Worm (Caenorhabditis elegans): ENCODE results near the gene F16B4.6.

F16B4.6 gene

ce11 chrV:1578572-1579230 is 8.3 kb upstream of the F16B4.6 start:
- TF ChIP-seq nhr-6 (tag; optimal IDR thresholded peaks at IDR 0.05) (no peak), R02D3.7 (tag; optimal IDR thresholded peaks at IDR 0.05) (no peak), ceh-16 (tag; optimal IDR thresholded peaks at IDR 0.05) (peak; percentile 53), lin-39 (tag; optimal IDR thresholded peaks at IDR 0.05) (no peak), lin-11 (tag; optimal IDR thresholded peaks at IDR 0.05) (no peak), unc-39 (tag; optimal IDR thresholded peaks at IDR 0.05) (no peak), blmp-1 (tag; optimal IDR thresholded peaks at IDR 0.05; ENCODE audit: insufficient read depth) (no peak), nhr-77 (tag; optimal IDR thresholded peaks at IDR 0.05) (no peak)

ce11 chrV:1579790-1580189 is 7.2 kb upstream of the F16B4.6 start:
- TF ChIP-seq nhr-23 (tag; optimal IDR thresholded peaks at IDR 0.05) (no peak), ceh-16 (tag; optimal IDR thresholded peaks at IDR 0.05) (peak; percentile 74)

- no peak for TF ChIP-seq nhr-23 (tag; optimal IDR thresholded peaks at IDR 0.05)
- TF ChIP-seq nhr-6 (tag; optimal IDR thresholded peaks at IDR 0.05), result no peak
- TF ChIP-seq gmeb-1 (tag; optimal IDR thresholded peaks at IDR 0.05), result no peak
- TF ChIP-seq crh-2 (tag; optimal IDR thresholded peaks at IDR 0.05), result no peak
- no peak for TF ChIP-seq nhr-237 (tag; optimal IDR thresholded peaks at IDR 0.05)
- no peak for TF ChIP-seq nhr-21 (tag; optimal IDR thresholded peaks at IDR 0.05)
- no peak for TF ChIP-seq nhr-25 (tag; optimal IDR thresholded peaks at IDR 0.05)
- TF ChIP-seq zag-1 (tag; optimal IDR thresholded peaks at IDR 0.05), result no peak
- TF ChIP-seq lin-11 (tag; optimal IDR thresholded peaks at IDR 0.05), result no peak
- TF ChIP-seq fos-1 (tag; optimal IDR thresholded peaks at IDR 0.05), result no peak
- no peak for TF ChIP-seq mdl-1 (tag; optimal IDR thresholded peaks at IDR 0.05)
- TF ChIP-seq R02D3.7 (tag; optimal IDR thresholded peaks at IDR 0.05), result no peak
- TF ChIP-seq ZK546.5 (tag; optimal IDR thresholded peaks at IDR 0.05), result no peak
- TF ChIP-seq C34F6.9 (tag; optimal IDR thresholded peaks at IDR 0.05), result no peak
- TF ChIP-seq ztf-1 (GFP tag; conservative IDR thresholded peaks at IDR 0.05), result no peak
- no peak for TF ChIP-seq ceh-16 (tag; optimal IDR thresholded peaks at IDR 0.05)
- no peak for TF ChIP-seq elt-3 (tag; optimal IDR thresholded peaks at IDR 0.05)
- no peak for TF ChIP-seq nhr-11 (tag; optimal IDR thresholded peaks at IDR 0.05)
Measured at ce11 chrV:1583242-1583641, 3.8 kb upstream of the F16B4.6 start.

ce11 chrV:1585411-1585810 is 1.6 kb upstream of the F16B4.6 start, which contains the start of gene F16B4.7:
Gene F16B4.7 (plus strand): TSS chrV:1585711.
- TF ChIP-seq aly-2 (tag; optimal IDR thresholded peaks at IDR 0.05) (no peak), peb-1 (tag; optimal IDR thresholded peaks at IDR 0.05) (no peak), nhr-237 (tag; optimal IDR thresholded peaks at IDR 0.05) (no peak), ceh-16 (tag; optimal IDR thresholded peaks at IDR 0.05) (no peak), crh-2 (tag; optimal IDR thresholded peaks at IDR 0.05) (no peak), lin-39 (tag; optimal IDR thresholded peaks at IDR 0.05) (no peak), nhr-23 (tag; optimal IDR thresholded peaks at IDR 0.05) (no peak), mbf-1 (tag; optimal IDR thresholded peaks at IDR 0.05) (no peak)

- TF ChIP-seq nhr-21 (tag; optimal IDR thresholded peaks at IDR 0.05) (no peak), ceh-82 (tag; optimal IDR thresholded peaks at IDR 0.05) (no peak), skn-1 (tag; optimal IDR thresholded peaks at IDR 0.05) (no peak), C34F6.9 (tag; optimal IDR thresholded peaks at IDR 0.05) (no peak), mab-5 (tag; optimal IDR thresholded peaks at IDR 0.05) (no peak), mbf-1 (tag; optimal IDR thresholded peaks at IDR 0.05) (no peak), crh-2 (tag; optimal IDR thresholded peaks at IDR 0.05) (no peak), F13H6.1 (tag; optimal IDR thresholded peaks at IDR 0.05) (no peak), sem-4 (tag; optimal IDR thresholded peaks at IDR 0.05) (no peak), ztf-11 (tag; optimal IDR thresholded peaks at IDR 0.05) (no peak), mdl-1 (tag; optimal IDR thresholded peaks at IDR 0.05) (no peak), peb-1 (tag; optimal IDR thresholded peaks at IDR 0.05) (no peak), lin-11 (tag; optimal IDR thresholded peaks at IDR 0.05) (no peak), Y55F3AM.14 (GFP tag; optimal IDR thresholded peaks at IDR 0.05) (no peak), sma-9 (GFP tag; optimal IDR thresholded peaks at IDR 0.05) (no peak), sma-9 (tag; optimal IDR thresholded peaks at IDR 0.05) (no peak), nhr-23 (tag; optimal IDR thresholded peaks at IDR 0.05) (no peak), lin-39 (tag; optimal IDR thresholded peaks at IDR 0.05) (no peak)
Measured at ce11 chrV:1588128-1588527, 1.1 kb downstream of the F16B4.6 start, which contains the start of gene F16B4.5. Gene F16B4.5 (plus strand): TSS chrV:1588428.
